Worm (Caenorhabditis elegans) whole organism, late embryonic: Measurements from ENCODE around the gene C52B9.4.

Experiments
- ceh-9 ChIP-seq: sonication (generic microtip); optimal IDR thresholded peaks from 2 replicates; lab custom pipeline; 2016; ENCODE audit warnings: mild to moderate bottlenecking, missing genetic modification characterization, inconsistent platforms, missing compliant biosample characterization
- hlh-13 ChIP-seq: fragments of 200-800 bp; sonication (Bioruptor generic); optimal IDR thresholded peaks from 2 replicates; lab custom pipeline; 2018; ENCODE audit warnings: mild to moderate bottlenecking, missing genetic modification characterization, missing compliant biosample characterization
- hlh-15 ChIP-seq: sonication (generic microtip); optimal IDR thresholded peaks from 2 replicates; lab custom pipeline; 2016; ENCODE audit warnings: missing genetic modification characterization, missing compliant biosample characterization
- nfya-1 ChIP-seq: sonication (generic microtip); optimal IDR thresholded peaks from 2 replicates; lab custom pipeline; 2017; ENCODE audit warnings: missing genetic modification characterization, mild to moderate bottlenecking, missing compliant biosample characterization, antibody characterized with exemption, moderate library complexity
- nhr-11 ChIP-seq: fragments of 150-350 bp; optimal IDR thresholded peaks from 2 replicates; lab custom pipeline; 2014; ENCODE audit warnings: missing biosample characterization, missing genetic modification characterization
- tbx-2 ChIP-seq: sonication (generic microtip); optimal IDR thresholded peaks from 2 replicates; lab custom pipeline; 2016; ENCODE audit warnings: missing genetic modification characterization, missing compliant biosample characterization
- unc-3 ChIP-seq, 2 experiments: fragments of 200-800 bp in 1 of 2; sonication (Bioruptor generic) in 1 of 2; sonication (generic microtip) in 1 of 2; conservative IDR thresholded peaks in 1 of 2; optimal IDR thresholded peaks in 1 of 2; 2 replicates each; pipeline versions ENCODE4 v1.3.6 to Lab custom; 2016 to 2022; ENCODE audit warnings: missing compliant biosample characterization in 2 of 2, missing genetic modification characterization in 2 of 2, missing genetic modification reagents in 1 of 2
- unc-55 ChIP-seq: sonication (generic microtip); optimal IDR thresholded peaks from 2 replicates; lab custom pipeline; 2017; ENCODE audit warnings: missing biosample characterization, missing genetic modification reagents, missing genetic modification characterization

ce11 chrX:4244489-4245123, 15.8 kb upstream of the C52B9.4 start:
- TF ChIP-seq nfya-1 (tag; lab: Kevin White, UChicago) (no peak), tbx-2 (tag; lab: Kevin White, UChicago) (no peak), nhr-11 (tag; lab: Kevin White, UChicago) (no peak), unc-3 (GFP tag; conservative IDR thresholded peaks at IDR 0.05; lab: Robert Waterston, UW) (no peak), unc-3 (tag; optimal IDR thresholded peaks at IDR 0.05; lab: Kevin White, UChicago) (no peak), unc-55 (no peak), hlh-13 (no peak), hlh-15 (tag; lab: Kevin White, UChicago) (no peak), ceh-9 (tag; lab: Kevin White, UChicago) (no peak)
